Worm (Caenorhabditis elegans) whole organism, midembryonic: ENCODE results near the gene nhr-268.

Source experiments
- T22C8.4 ChIP-seq: fragments of 200-800 bp; sonication (Bioruptor generic); IDR thresholded peaks from 2 replicates; pipeline ENCODE4 v1.3.6; 2022; ENCODE audit warnings: missing genetic modification characterization, missing compliant biosample characterization
- flt-1 ChIP-seq: fragments of 200-800 bp; sonication (Bioruptor generic); IDR thresholded peaks from 2 replicates; pipeline ENCODE4 v1.3.6; 2022; ENCODE audit warnings: missing genetic modification characterization, missing compliant biosample characterization
- med-1 ChIP-seq: sonication (generic microtip); optimal IDR thresholded peaks from 2 replicates; lab custom pipeline; 2017; ENCODE audit warnings: missing genetic modification characterization, mild to moderate bottlenecking, missing compliant biosample characterization, antibody characterized with exemption, missing genetic modification reagents; ENCODE audit not compliant: insufficient read depth
- tab-1 ChIP-seq: fragments of 200-800 bp; sonication (Bioruptor generic); IDR thresholded peaks from 2 replicates; pipeline ENCODE4 v1.3.6; 2022; ENCODE audit warnings: missing genetic modification characterization, missing compliant biosample characterization
- ztf-23 ChIP-seq: fragments of 200-800 bp; sonication (Bioruptor generic); IDR thresholded peaks from 2 replicates; pipeline ENCODE4 v1.3.6; 2022; ENCODE audit warnings: missing genetic modification reagents, missing genetic modification characterization, missing compliant biosample characterization
- ztf-29 ChIP-seq: fragments of 200-800 bp; sonication (Bioruptor generic); IDR thresholded peaks from 2 replicates; pipeline ENCODE4 v1.3.6; 2022; ENCODE audit warnings: missing genetic modification reagents, missing genetic modification characterization, missing compliant biosample characterization

- TF ChIP-seq tab-1 = no peak
- TF ChIP-seq ztf-23 (GFP tag; lab: Robert Waterston, UW) = no peak
- no peak for TF ChIP-seq ztf-29 (GFP tag; lab: Robert Waterston, UW)
- TF ChIP-seq T22C8.4 (GFP tag; lab: Robert Waterston, UW) = no peak
- no peak for TF ChIP-seq flt-1
- TF ChIP-seq med-1 (GFP tag; lab: Kevin White, UChicago) = no peak
Measured at ce11 chrV:15716679-15717078, 26.6 kb downstream of the nhr-268 start, which contains the start of gene Y6E2A.4.
